Fruit fly (Drosophila melanogaster): ENCODE data around the gene CG44085.

CG44085 gene

DNA sequence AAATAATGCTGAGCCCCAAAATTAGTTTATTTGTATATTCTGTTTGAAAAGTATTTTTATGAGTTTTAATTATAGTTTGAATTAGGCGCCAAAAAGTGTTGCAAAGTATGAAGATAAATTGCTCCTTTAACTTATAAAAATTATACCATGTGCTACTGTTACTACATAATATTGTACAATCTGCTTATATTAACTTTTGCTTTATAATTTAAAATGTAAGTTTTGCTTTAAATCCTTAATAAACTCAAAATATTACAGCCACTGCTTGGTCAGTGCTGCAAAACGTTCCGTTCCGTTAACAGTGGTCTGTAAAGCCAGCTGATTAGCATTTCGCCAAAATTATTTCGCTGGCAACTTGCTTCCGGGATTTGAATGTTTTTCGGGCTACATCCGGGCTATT lies 28.9 kb downstream of the CG44085 start, which contains the start of gene CG31729 (continued):
- no peak for TF ChIP-seq Doc3 (GFP tag; IDR thresholded peaks at IDR 0.05; ENCODE audit: partially characterized antibody)
- no peak for TF ChIP-seq wek (GFP tag; optimal IDR thresholded peaks at IDR 0.05)
- no peak for TF ChIP-seq CG10543 (GFP tag; optimal IDR thresholded peaks at IDR 0.05)
- peak; percentile 28; the same call in 1 of the 2 replicates for TF ChIP-seq CG3847 (GFP tag; IDR thresholded peaks at IDR 0.05)
- no peak for TF ChIP-seq CG6854 (GFP tag; optimal IDR thresholded peaks at IDR 0.05)
- no peak for TF ChIP-seq YL-1 (GFP tag; optimal IDR thresholded peaks at IDR 0.05)
- no peak for TF ChIP-seq CG5953 (GFP tag; IDR thresholded peaks at IDR 0.05)
- TF ChIP-seq slou (GFP tag; optimal IDR thresholded peaks at IDR 0.05): no peak
- no peak for TF ChIP-seq CG16813 (GFP tag; IDR thresholded peaks at IDR 0.05; ENCODE audit: partially characterized antibody)
- TF ChIP-seq vvl (GFP tag; IDR thresholded peaks at IDR 0.05): peak; percentile 39; the same call in 1 of the 2 replicates
- no peak for TF ChIP-seq az2 (GFP tag; optimal IDR thresholded peaks at IDR 0.05)
- TF ChIP-seq CG14441 (GFP tag; IDR thresholded peaks at IDR 0.05): no peak
- peak; percentile 21; the same call in 1 of the 2 replicates for TF ChIP-seq stc (GFP tag; IDR thresholded peaks at IDR 0.05)
- no peak for TF ChIP-seq CG11398 (GFP tag; optimal IDR thresholded peaks at IDR 0.05)
- no peak for TF ChIP-seq wdn (GFP tag; IDR thresholded peaks at IDR 0.05)
- no peak for TF ChIP-seq BEAF-32 (GFP tag; optimal IDR thresholded peaks at IDR 0.05)
- no peak for TF ChIP-seq ato (GFP tag; IDR thresholded peaks at IDR 0.05; ENCODE audit: partially characterized antibody)
- TF ChIP-seq Drgx (GFP tag; IDR thresholded peaks at IDR 0.05): no peak
- no peak for TF ChIP-seq CG4360 (GFP tag; IDR thresholded peaks at IDR 0.05)
- TF ChIP-seq CG13894 (tag; optimal IDR thresholded peaks at IDR 0.05): no peak
- TF ChIP-seq CG12219 (GFP tag; optimal IDR thresholded peaks at IDR 0.05): no peak
- TF ChIP-seq klu (GFP tag; IDR thresholded peaks at IDR 0.05): no peak
- TF ChIP-seq CG18011 (GFP tag; optimal IDR thresholded peaks at IDR 0.05): no peak
- no peak for TF ChIP-seq CG15269 (tag; optimal IDR thresholded peaks at IDR 0.05)
- TF ChIP-seq CG8290 (GFP tag; optimal IDR thresholded peaks at IDR 0.05): no peak
- TF ChIP-seq CG8290 (tag; optimal IDR thresholded peaks at IDR 0.05): no peak
- no peak for TF ChIP-seq chif (GFP tag; optimal IDR thresholded peaks at IDR 0.05)
- TF ChIP-seq CG31441 (GFP tag; IDR thresholded peaks at IDR 0.05): no peak
- TF ChIP-seq toy (GFP tag; IDR thresholded peaks at IDR 0.05): no peak
- no peak for TF ChIP-seq Gsc (GFP tag; IDR thresholded peaks at IDR 0.05)
- TF ChIP-seq CG3995 (GFP tag; optimal IDR thresholded peaks at IDR 0.05): peak; percentile 3
- TF ChIP-seq Trl (optimal IDR thresholded peaks at IDR 0.05): no peak
- no peak for TF ChIP-seq Trl (GFP tag; optimal IDR thresholded peaks at IDR 0.05)
- TF ChIP-seq Poxn (GFP tag; IDR thresholded peaks at IDR 0.05): no peak
- no peak for TF ChIP-seq mam (GFP tag; optimal IDR thresholded peaks at IDR 0.05)
- TF ChIP-seq CG4707 (GFP tag; optimal IDR thresholded peaks at IDR 0.05): no peak
- no peak for TF ChIP-seq en (GFP tag; optimal IDR thresholded peaks at IDR 0.05)
- TF ChIP-seq phol (tag; optimal IDR thresholded peaks at IDR 0.05): peak; percentile 35
- TF ChIP-seq CG3281 (GFP tag; optimal IDR thresholded peaks at IDR 0.05): no peak
- TF ChIP-seq chm (GFP tag; IDR thresholded peaks at IDR 0.05): no peak
- no peak for TF ChIP-seq Oaz (GFP tag; IDR thresholded peaks at IDR 0.05)
- TF ChIP-seq bbx (GFP tag; IDR thresholded peaks at IDR 0.05; ENCODE audit: partially characterized antibody): no peak
- no peak for TF ChIP-seq NFAT (GFP tag; IDR thresholded peaks at IDR 0.05)
- peak; percentile 2 for TF ChIP-seq CG14710 (tag; optimal IDR thresholded peaks at IDR 0.05)
- TF ChIP-seq CG18262 (tag; optimal IDR thresholded peaks at IDR 0.05): no peak
- no peak for TF ChIP-seq Jarid2 (GFP tag; optimal IDR thresholded peaks at IDR 0.05)
- TF ChIP-seq Awh (GFP tag; IDR thresholded peaks at IDR 0.05): no peak
- TF ChIP-seq CG7271 (tag; optimal IDR thresholded peaks at IDR 0.05): no peak
- no peak for TF ChIP-seq emc (GFP tag; optimal IDR thresholded peaks at IDR 0.05)
- peak; percentile 35 for TF ChIP-seq ftz-f1 (GFP tag; optimal IDR thresholded peaks at IDR 0.05)
- TF ChIP-seq CG10267 (tag; optimal IDR thresholded peaks at IDR 0.05): peak; percentile 86
- no peak for TF ChIP-seq Vsx1 (GFP tag; optimal IDR thresholded peaks at IDR 0.05)
- peak; percentile 13 for TF ChIP-seq Chrac-16 (GFP tag; optimal IDR thresholded peaks at IDR 0.05)

Measured in whole organism, embryonic.